Worm (Caenorhabditis elegans) whole organism, L4 larva: ENCODE measurements around the gene F38B6.3.

Source experiments
- Y48G9A.11 ChIP-seq: fragments of 200-800 bp; sonication (Bioruptor generic); IDR thresholded peaks from 2 replicates; pipeline ENCODE4 v1.3.6; 2022; ENCODE audit warnings: missing genetic modification reagents, missing genetic modification characterization, missing compliant biosample characterization
- ZK337.2 ChIP-seq: fragments of 200-800 bp; sonication (Bioruptor generic); IDR thresholded peaks from 2 replicates; pipeline ENCODE4 v1.3.6; 2022; ENCODE audit warnings: missing genetic modification reagents, missing genetic modification characterization, missing compliant biosample characterization
- ces-1 ChIP-seq: fragments of 150-350 bp; sonication (generic microtip); optimal IDR thresholded peaks from 4 replicates; lab custom pipeline; 2014; ENCODE audit warnings: missing biosample characterization, missing genetic modification reagents, missing genetic modification characterization
- mes-2 ChIP-seq: sonication (generic microtip); optimal IDR thresholded peaks from 2 replicates; lab custom pipeline; 2016; ENCODE audit warnings: missing genotype, mild to moderate bottlenecking, missing genetic modification characterization, missing compliant biosample characterization; ENCODE audit not compliant: poor library complexity, severe bottlenecking
- rbr-2 ChIP-seq: sonication (generic microtip); optimal IDR thresholded peaks from 2 replicates; lab custom pipeline; 2016; ENCODE audit warnings: missing genotype, missing genetic modification characterization, missing compliant biosample characterization

DNA sequence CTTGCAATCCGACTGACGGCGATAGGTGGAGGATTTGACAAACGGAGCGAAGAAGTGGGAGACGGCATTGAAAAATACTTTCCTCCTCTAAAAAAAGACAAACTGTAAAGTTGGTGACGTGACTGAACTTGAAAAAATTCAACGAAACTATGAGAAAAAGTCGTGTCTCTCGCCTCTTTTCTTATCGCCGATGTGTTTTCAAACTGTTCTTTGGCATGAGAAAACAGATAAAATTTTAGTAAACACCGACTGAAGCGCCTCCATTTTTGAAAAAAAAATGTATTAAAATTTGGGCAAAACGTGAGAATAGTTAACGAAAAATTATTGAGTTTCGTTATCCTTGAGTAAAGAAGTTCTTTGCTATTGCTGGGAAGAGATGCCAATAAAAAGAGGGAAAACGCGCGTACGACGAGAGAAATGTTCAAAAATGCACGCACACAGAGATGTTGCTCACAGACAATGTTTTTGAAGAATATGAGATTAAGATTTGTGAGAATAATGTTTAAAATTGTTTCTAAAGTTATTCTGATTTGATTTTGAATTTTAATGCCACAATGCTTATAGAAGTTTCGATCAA is 35.5 kb downstream of the F38B6.3 start:
- TF ChIP-seq rbr-2 (tag; lab: Kevin White, UChicago): no peak
- peak; percentile 63 for TF ChIP-seq ces-1 (GFP tag; lab: Kevin White, UChicago)
- no peak for TF ChIP-seq ZK337.2 (GFP tag; lab: Robert Waterston, UW)
- TF ChIP-seq mes-2 (tag; lab: Kevin White, UChicago): no peak
- no peak for TF ChIP-seq Y48G9A.11 (GFP tag; lab: Robert Waterston, UW)
